Worm (Caenorhabditis elegans) whole organism, early embryonic: ENCODE data around the gene apb-1.
"Not testable (repeated sequence)": the region's sequence is repeated elsewhere in the genome, so short reads cannot be mapped to it uniquely, and the experiment has no call there.

Source experiments
- B0310.2 ChIP-seq: sonication (generic microtip); optimal IDR thresholded peaks from 2 replicates; lab custom pipeline; 2016; ENCODE audit warnings: mild to moderate bottlenecking, missing genetic modification characterization, missing compliant biosample characterization
- F13C5.2 ChIP-seq: sonication (generic microtip); optimal IDR thresholded peaks from 2 replicates; lab custom pipeline; 2017; ENCODE audit warnings: mild to moderate bottlenecking, missing genetic modification characterization, inconsistent platforms, missing compliant biosample characterization
- aly-1 ChIP-seq: sonication (generic microtip); optimal IDR thresholded peaks from 2 replicates; lab custom pipeline; 2016; ENCODE audit warnings: missing genetic modification characterization, missing compliant biosample characterization
- ama-1 ChIP-seq: fragments of 150-350 bp; optimal IDR thresholded peaks from 2 replicates; lab custom pipeline; 2014
- ceh-13 ChIP-seq: fragments of 200-800 bp; sonication (Bioruptor generic); optimal IDR thresholded peaks from 2 replicates; lab custom pipeline; 2018; ENCODE audit warnings: mild to moderate bottlenecking, missing genetic modification characterization, missing compliant biosample characterization
- ceh-36 ChIP-seq: sonication (generic microtip); optimal IDR thresholded peaks from 2 replicates; lab custom pipeline; 2016; ENCODE audit warnings: missing genetic modification characterization, inconsistent platforms, missing compliant biosample characterization
- ets-7 ChIP-seq: sonication (generic microtip); optimal IDR thresholded peaks from 2 replicates; lab custom pipeline; 2016; ENCODE audit warnings: missing genotype, missing genetic modification characterization, missing compliant biosample characterization
- flt-1 ChIP-seq: fragments of 200-800 bp; sonication (Bioruptor generic); IDR thresholded peaks from 2 replicates; pipeline ENCODE4 v1.3.6; 2022; ENCODE audit warnings: missing genetic modification characterization, missing compliant biosample characterization
- hmbx-1 ChIP-seq: sonication (generic microtip); optimal IDR thresholded peaks from 2 replicates; lab custom pipeline; 2016; ENCODE audit warnings: mild to moderate bottlenecking, missing genetic modification characterization, missing compliant biosample characterization
- hmg-4 ChIP-seq: fragments of 200-800 bp; sonication (Bioruptor generic); optimal IDR thresholded peaks from 2 replicates; lab custom pipeline; 2018; ENCODE audit warnings: mild to moderate bottlenecking, missing genetic modification characterization, missing compliant biosample characterization
- hnd-1 ChIP-seq: sonication (generic microtip); optimal IDR thresholded peaks from 2 replicates; lab custom pipeline; 2016; ENCODE audit warnings: missing genetic modification characterization, missing compliant biosample characterization
- pes-1 ChIP-seq: fragments of 200-800 bp; sonication (Bioruptor generic); IDR thresholded peaks from 2 replicates; pipeline ENCODE4 v1.3.6; 2022; ENCODE audit warnings: missing genetic modification reagents, missing genetic modification characterization, missing compliant biosample characterization
- scrt-1 ChIP-seq: fragments of 200-800 bp; sonication (Bioruptor generic); IDR thresholded peaks from 2 replicates; pipeline ENCODE4 v1.3.6; 2022; ENCODE audit warnings: missing genetic modification characterization, missing compliant biosample characterization
- sea-1 ChIP-seq: fragments of 200-800 bp; sonication (Bioruptor generic); conservative IDR thresholded peaks from 2 replicates; pipeline ENCODE4 v1.3.6; 2022; ENCODE audit warnings: missing genetic modification characterization, missing compliant biosample characterization
- tbx-11 ChIP-seq: fragments of 200-800 bp; sonication (Bioruptor generic); IDR thresholded peaks from 2 replicates; pipeline ENCODE4 v1.3.6; 2022; ENCODE audit warnings: missing genetic modification characterization, missing compliant biosample characterization
- tbx-37 ChIP-seq: fragments of 200-800 bp; sonication (Bioruptor generic); conservative IDR thresholded peaks from 2 replicates; pipeline ENCODE4 v1.3.6; 2022; ENCODE audit warnings: missing genetic modification reagents, missing genetic modification characterization, missing compliant biosample characterization
- tra-4 ChIP-seq: sonication (generic microtip); optimal IDR thresholded peaks from 2 replicates; lab custom pipeline; 2017; ENCODE audit warnings: missing genetic modification characterization, missing compliant biosample characterization

The apb-1 gene

DNA sequence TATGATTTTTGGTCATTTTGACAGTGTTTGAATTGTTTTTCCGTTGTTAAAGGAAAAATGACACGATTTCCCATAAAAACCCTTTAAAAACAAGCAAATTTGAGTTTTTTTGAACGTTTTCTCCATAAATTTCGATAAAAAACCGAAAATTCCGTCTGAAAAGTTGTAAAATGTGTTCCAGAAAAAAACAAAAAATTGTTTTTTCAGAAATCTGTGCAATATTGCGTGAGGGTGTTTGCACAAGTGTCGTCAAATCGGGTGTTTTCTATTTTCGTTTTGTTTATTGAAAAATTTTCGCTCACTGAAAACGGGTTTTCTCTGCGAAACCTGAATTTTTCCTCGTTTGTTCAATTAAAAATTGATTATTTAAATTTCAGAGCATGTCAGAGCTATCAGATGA is 22.7 kb upstream of the apb-1 start, which contains the start of gene ppfr-4:
Gene ppfr-4, plus strand, starts transcription at position 378 of the 400 bp plus-strand sequence.
- TF ChIP-seq sea-1 (GFP tag; lab: Robert Waterston, UW) (no peak), aly-1 (tag; lab: Kevin White, UChicago) (no peak), tbx-37 (GFP tag; lab: Robert Waterston, UW) (no peak), hmg-4 (GFP tag; lab: Kevin White, UChicago) (no peak), tra-4 (tag; lab: Kevin White, UChicago) (no peak), hmbx-1 (tag; lab: Kevin White, UChicago) (no peak), ceh-13 (GFP tag; lab: Kevin White, UChicago) (no peak), ceh-36 (tag; lab: Kevin White, UChicago) (no peak), tbx-11 (GFP tag; lab: Robert Waterston, UW) (no peak), flt-1 (GFP tag; lab: Robert Waterston, UW) (no peak)

DNA sequence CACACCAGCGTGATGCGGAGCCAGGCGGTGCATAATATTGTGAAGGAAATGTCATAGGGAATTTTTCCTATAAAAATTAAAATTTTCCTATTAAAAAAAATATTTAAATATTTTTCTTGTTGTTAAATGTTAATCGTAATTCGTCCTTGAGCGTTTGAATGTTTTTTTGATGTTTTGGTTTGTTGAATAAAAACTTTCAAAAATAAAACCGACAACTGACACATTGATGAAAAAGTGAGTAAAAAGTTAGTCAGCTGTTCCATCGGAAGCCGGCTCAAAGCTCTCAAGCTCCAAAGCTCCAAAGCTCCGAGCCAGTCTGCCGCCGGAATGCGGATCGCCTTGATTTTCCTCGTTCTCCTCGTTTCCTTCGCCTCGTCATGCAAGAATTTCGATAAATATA is 21.8 kb upstream of the apb-1 start, which contains the start of gene Y71H2B.4:
Gene Y71H2B.4, plus strand, starts transcription at position 301 of the 400 bp plus-strand sequence.
- TF ChIP-seq scrt-1 (GFP tag; lab: Robert Waterston, UW), result no peak
- TF ChIP-seq ets-7 (tag; lab: Kevin White, UChicago), result no peak
- no peak for TF ChIP-seq tbx-11 (GFP tag; lab: Robert Waterston, UW)
- no peak for TF ChIP-seq aly-1 (tag; lab: Kevin White, UChicago)
- no peak for TF ChIP-seq ama-1
- TF ChIP-seq tra-4 (tag; lab: Kevin White, UChicago), result no peak
- no peak for TF ChIP-seq F13C5.2 (tag; lab: Kevin White, UChicago)
- no peak for TF ChIP-seq hnd-1
- TF ChIP-seq sea-1 (GFP tag; lab: Robert Waterston, UW), result no peak
- TF ChIP-seq flt-1 (GFP tag; lab: Robert Waterston, UW), result no peak
- no peak for TF ChIP-seq hmg-4 (GFP tag; lab: Kevin White, UChicago)
- no peak for TF ChIP-seq hmbx-1 (tag; lab: Kevin White, UChicago)
- no peak for TF ChIP-seq tbx-37 (GFP tag; lab: Robert Waterston, UW)
- TF ChIP-seq B0310.2, result no peak

DNA sequence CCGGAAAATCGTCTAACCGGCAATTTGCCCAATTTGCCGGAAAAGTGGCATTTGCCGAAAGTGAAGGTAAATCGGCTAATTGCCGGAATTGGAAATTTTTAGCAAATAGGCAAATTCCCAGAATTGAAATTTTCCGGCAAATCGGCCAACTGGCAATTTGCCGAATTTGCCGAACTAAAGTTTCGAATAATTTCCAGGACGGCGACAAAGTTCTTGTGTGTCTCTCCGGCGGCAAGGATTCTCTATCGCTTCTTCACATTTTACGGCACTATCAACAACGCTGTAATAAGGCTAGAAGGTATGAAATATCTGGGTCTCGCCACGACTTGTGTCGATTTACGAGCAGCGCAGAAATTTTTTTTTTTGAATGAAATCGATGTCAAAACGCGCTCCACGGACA is 19.4 kb upstream of the apb-1 start:
- TF ChIP-seq ceh-13 (GFP tag; lab: Kevin White, UChicago) (no peak), ama-1 (no peak), scrt-1 (GFP tag; lab: Robert Waterston, UW) (no peak), tbx-11 (GFP tag; lab: Robert Waterston, UW) (no peak), hnd-1 (no peak), ceh-36 (tag; lab: Kevin White, UChicago) (no peak), pes-1 (GFP tag; lab: Robert Waterston, UW) (no peak), aly-1 (tag; lab: Kevin White, UChicago) (no peak)

DNA sequence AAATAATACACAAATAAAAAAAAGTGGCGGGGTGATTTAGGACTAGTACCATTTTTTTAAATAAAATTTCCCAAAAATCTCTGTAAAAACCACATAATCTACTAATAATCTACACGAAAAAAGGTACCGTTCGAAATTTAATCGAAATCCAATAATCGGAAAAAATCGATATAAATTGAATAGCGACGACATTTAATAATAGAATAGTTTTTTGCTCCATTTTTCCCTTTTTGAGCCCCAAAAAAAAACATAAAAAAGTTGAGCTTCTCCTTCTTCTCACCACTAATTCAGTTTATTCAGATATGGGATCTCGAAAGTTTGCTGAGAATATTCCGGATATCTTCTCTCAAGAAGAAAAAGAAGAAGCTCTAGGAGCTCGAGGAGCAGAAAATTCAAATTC is 10.9 kb upstream of the apb-1 start, which contains the start of gene Y71H2B.5:
Gene Y71H2B.5, plus strand, starts transcription at position 301 of the 400 bp plus-strand sequence.
- not testable (repeated sequence) for TF ChIP-seq tra-4, aly-1, ceh-36 (tag; lab: Kevin White, UChicago)

DNA sequence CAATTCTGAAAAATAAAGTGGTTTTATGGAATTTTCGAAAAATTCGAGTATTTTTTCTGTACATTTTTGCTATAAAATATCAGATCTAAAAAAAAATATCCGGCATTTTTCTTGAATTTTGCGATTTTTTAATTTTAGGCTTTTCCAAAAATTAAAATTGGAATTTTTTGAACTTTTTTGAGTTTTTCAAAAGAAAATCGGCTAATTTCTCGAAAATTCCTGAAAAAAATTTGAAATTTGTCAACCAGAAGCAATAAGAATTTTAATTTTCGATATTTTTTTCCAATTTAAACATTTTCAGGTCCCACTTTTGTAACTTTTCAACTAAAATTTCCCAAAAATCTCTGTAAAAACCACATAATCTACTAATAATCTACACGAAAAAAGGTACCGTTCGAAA is 6.8 kb upstream of the apb-1 start, which contains the start of gene Y71H2B.11:
Gene Y71H2B.11, plus strand, starts transcription at position 301 of the 400 bp plus-strand sequence.
- TF ChIP-seq hmbx-1 (tag; lab: Kevin White, UChicago) (no peak), flt-1 (GFP tag; lab: Robert Waterston, UW) (no peak), tbx-37 (GFP tag; lab: Robert Waterston, UW) (no peak), hmg-4 (GFP tag; lab: Kevin White, UChicago) (no peak), sea-1 (GFP tag; lab: Robert Waterston, UW) (no peak), scrt-1 (GFP tag; lab: Robert Waterston, UW) (no peak), tbx-11 (GFP tag; lab: Robert Waterston, UW) (no peak), B0310.2 (no peak), aly-1 (tag; lab: Kevin White, UChicago) (no peak), ama-1 (no peak), hnd-1 (no peak), tra-4 (tag; lab: Kevin White, UChicago) (no peak), pes-1 (GFP tag; lab: Robert Waterston, UW) (no peak), ets-7 (tag; lab: Kevin White, UChicago) (no peak), F13C5.2 (tag; lab: Kevin White, UChicago) (no peak), ceh-36 (tag; lab: Kevin White, UChicago) (no peak), ceh-13 (GFP tag; lab: Kevin White, UChicago) (no peak)

DNA sequence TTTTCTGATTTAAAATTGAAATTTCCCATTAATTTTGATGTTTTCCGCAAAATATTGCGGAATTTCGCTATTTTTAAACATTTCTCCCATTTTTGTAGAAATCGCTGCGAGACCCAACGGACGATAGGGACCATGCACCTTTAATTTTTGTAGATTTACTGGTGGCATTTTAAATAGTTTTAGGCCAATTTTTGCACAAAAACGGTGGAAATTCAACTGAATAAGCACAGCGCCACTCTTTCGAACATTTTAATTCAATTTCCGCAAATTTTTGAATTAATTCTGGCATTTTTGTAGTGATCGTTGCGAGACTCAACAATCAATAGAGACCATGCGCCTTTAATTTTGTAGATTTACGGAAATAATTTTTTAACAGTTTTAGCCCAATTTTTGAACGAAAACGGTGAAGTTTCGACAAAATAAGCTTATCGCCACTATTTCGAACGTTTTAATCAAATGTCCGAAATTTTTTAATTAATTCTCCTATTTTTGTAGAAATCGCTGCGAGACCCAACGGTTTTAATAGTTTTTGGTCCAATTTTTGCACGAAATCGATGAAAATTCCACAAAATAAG is 1.7 kb upstream of the apb-1 start:
- no peak for TF ChIP-seq sea-1 (GFP tag; lab: Robert Waterston, UW)
- no peak for TF ChIP-seq hnd-1
- no peak for TF ChIP-seq scrt-1 (GFP tag; lab: Robert Waterston, UW)
- no peak for TF ChIP-seq hmbx-1 (tag; lab: Kevin White, UChicago)
- no peak for TF ChIP-seq ceh-36 (tag; lab: Kevin White, UChicago)
- TF ChIP-seq pes-1 (GFP tag; lab: Robert Waterston, UW), result no peak
- TF ChIP-seq hmg-4 (GFP tag; lab: Kevin White, UChicago), result no peak
- no peak for TF ChIP-seq tbx-11 (GFP tag; lab: Robert Waterston, UW)
- no peak for TF ChIP-seq tra-4 (tag; lab: Kevin White, UChicago)
- no peak for TF ChIP-seq F13C5.2 (tag; lab: Kevin White, UChicago)
- no peak for TF ChIP-seq ceh-13 (GFP tag; lab: Kevin White, UChicago)
- TF ChIP-seq flt-1 (GFP tag; lab: Robert Waterston, UW), result no peak
- TF ChIP-seq aly-1 (tag; lab: Kevin White, UChicago), result no peak

DNA sequence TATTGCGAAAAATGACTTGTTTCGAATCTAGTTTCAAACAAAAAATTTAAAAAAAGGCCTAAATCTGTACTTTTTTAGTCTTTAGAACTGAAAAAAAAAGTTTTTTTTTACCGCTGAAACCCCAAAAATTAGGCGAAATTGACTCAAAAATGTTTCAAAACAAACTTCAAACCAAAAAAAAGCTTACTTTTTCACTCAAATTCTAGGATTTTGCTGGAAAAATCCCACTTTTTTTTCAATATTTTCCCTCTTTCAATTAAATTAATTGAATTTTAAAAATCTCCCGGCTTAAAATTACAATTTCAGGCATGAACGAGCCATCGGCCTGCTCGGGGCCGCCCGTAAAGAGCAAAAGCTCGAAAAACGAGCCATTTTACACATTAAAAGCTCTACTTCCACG is 919 bp upstream of the apb-1 start, which contains the start of gene mdt-19:
Gene mdt-19, plus strand, starts transcription at position 301 of the 400 bp plus-strand sequence.
- TF ChIP-seq hmg-4 (GFP tag; lab: Kevin White, UChicago), result no peak
- TF ChIP-seq F13C5.2 (tag; lab: Kevin White, UChicago), result no peak
- TF ChIP-seq ets-7 (tag; lab: Kevin White, UChicago), result no peak
- no peak for TF ChIP-seq B0310.2
- TF ChIP-seq tbx-11 (GFP tag; lab: Robert Waterston, UW), result no peak
- TF ChIP-seq ama-1, result no peak
- no peak for TF ChIP-seq hnd-1
- TF ChIP-seq ceh-13 (GFP tag; lab: Kevin White, UChicago), result no peak
- TF ChIP-seq hmbx-1 (tag; lab: Kevin White, UChicago), result no peak
- no peak for TF ChIP-seq flt-1 (GFP tag; lab: Robert Waterston, UW)
- no peak for TF ChIP-seq tra-4 (tag; lab: Kevin White, UChicago)
- TF ChIP-seq tbx-37 (GFP tag; lab: Robert Waterston, UW), result no peak
- no peak for TF ChIP-seq pes-1 (GFP tag; lab: Robert Waterston, UW)
- no peak for TF ChIP-seq sea-1 (GFP tag; lab: Robert Waterston, UW)
- TF ChIP-seq aly-1 (tag; lab: Kevin White, UChicago), result no peak
- TF ChIP-seq scrt-1 (GFP tag; lab: Robert Waterston, UW), result no peak
- TF ChIP-seq ceh-36 (tag; lab: Kevin White, UChicago), result no peak
